Worm (Caenorhabditis elegans) whole organism, midembryonic: ENCODE data around the gene abu-14.

Experiments used
- T22C8.4 ChIP-seq: fragments of 200-800 bp; sonication (Bioruptor generic); IDR thresholded peaks from 2 replicates; pipeline ENCODE4 v1.3.6; 2022; ENCODE audit warnings: missing genetic modification characterization, missing compliant biosample characterization
- flt-1 ChIP-seq: fragments of 200-800 bp; sonication (Bioruptor generic); IDR thresholded peaks from 2 replicates; pipeline ENCODE4 v1.3.6; 2022; ENCODE audit warnings: missing genetic modification characterization, missing compliant biosample characterization
- klf-2 ChIP-seq: fragments of 200-800 bp; sonication (Bioruptor generic); conservative IDR thresholded peaks from 2 replicates; pipeline ENCODE4 v1.3.6; 2022; ENCODE audit warnings: missing genetic modification reagents, missing genetic modification characterization, missing compliant biosample characterization
- med-1 ChIP-seq: sonication (generic microtip); optimal IDR thresholded peaks from 2 replicates; lab custom pipeline; 2017; ENCODE audit warnings: missing genetic modification characterization, mild to moderate bottlenecking, missing compliant biosample characterization, antibody characterized with exemption, missing genetic modification reagents; ENCODE audit not compliant: insufficient read depth
- tab-1 ChIP-seq: fragments of 200-800 bp; sonication (Bioruptor generic); IDR thresholded peaks from 2 replicates; pipeline ENCODE4 v1.3.6; 2022; ENCODE audit warnings: missing genetic modification characterization, missing compliant biosample characterization
- ztf-23 ChIP-seq: fragments of 200-800 bp; sonication (Bioruptor generic); IDR thresholded peaks from 2 replicates; pipeline ENCODE4 v1.3.6; 2022; ENCODE audit warnings: missing genetic modification reagents, missing genetic modification characterization, missing compliant biosample characterization
- ztf-29 ChIP-seq: fragments of 200-800 bp; sonication (Bioruptor generic); IDR thresholded peaks from 2 replicates; pipeline ENCODE4 v1.3.6; 2022; ENCODE audit warnings: missing genetic modification reagents, missing genetic modification characterization, missing compliant biosample characterization

ce11 chrII:9251529-9251928 is 24.5 kb upstream of the abu-14 start:
- TF ChIP-seq tab-1 (GFP tag; lab: Robert Waterston, UW) (no peak), flt-1 (GFP tag; lab: Robert Waterston, UW) (no peak), klf-2 (GFP tag; lab: Robert Waterston, UW) (no peak), T22C8.4 (no peak), med-1 (GFP tag; lab: Kevin White, UChicago) (no peak), ztf-29 (no peak), ztf-23 (GFP tag; lab: Robert Waterston, UW) (no peak)
